Worm (Caenorhabditis elegans) whole organism, dauer: ENCODE data around the gene fbxc-23.

Source experiments
- unc-62 ChIP-seq: sonication (generic microtip); optimal IDR thresholded peaks from 2 replicates; lab custom pipeline; 2017; ENCODE audit warnings: missing biosample characterization, missing genetic modification reagents, missing genetic modification characterization

Gene fbxc-23

ce11 chrII:13609655-13610054, 13.3 kb upstream of the fbxc-23 start, which contains the start of gene gst-20:
Gene gst-20 (minus strand): TSS chrII:13609824.
- no peak for TF ChIP-seq unc-62 (GFP tag; lab: Kevin White, UChicago)

DNA sequence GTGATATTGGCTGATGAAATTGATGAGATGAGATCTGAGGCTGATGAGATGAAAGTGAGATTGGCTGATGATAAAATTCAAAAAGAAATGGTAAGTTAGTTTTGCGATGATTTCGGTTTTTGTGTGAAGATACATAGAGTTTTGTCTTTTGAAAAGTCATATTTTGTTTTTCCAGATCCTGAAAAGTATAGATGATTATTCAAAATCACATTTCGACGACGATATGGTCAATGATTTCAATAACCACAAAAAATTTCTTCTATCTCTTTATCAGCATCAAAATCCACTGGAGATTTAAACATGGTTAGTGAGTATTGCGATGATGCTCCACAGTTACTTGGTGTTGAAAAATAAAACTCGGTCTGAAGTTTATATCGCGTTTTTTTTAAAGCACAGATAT, 4.5 kb upstream of the fbxc-23 start, which contains the start of gene csp-1:
Gene csp-1 (plus strand): TSS at position 301 of the 400 bp plus-strand sequence.
- TF ChIP-seq unc-62 (GFP tag; lab: Kevin White, UChicago) = no peak

ce11 chrII:13595279-13595678, 1.1 kb downstream of the fbxc-23 start:
- no peak for TF ChIP-seq unc-62 (GFP tag; lab: Kevin White, UChicago)

DNA sequence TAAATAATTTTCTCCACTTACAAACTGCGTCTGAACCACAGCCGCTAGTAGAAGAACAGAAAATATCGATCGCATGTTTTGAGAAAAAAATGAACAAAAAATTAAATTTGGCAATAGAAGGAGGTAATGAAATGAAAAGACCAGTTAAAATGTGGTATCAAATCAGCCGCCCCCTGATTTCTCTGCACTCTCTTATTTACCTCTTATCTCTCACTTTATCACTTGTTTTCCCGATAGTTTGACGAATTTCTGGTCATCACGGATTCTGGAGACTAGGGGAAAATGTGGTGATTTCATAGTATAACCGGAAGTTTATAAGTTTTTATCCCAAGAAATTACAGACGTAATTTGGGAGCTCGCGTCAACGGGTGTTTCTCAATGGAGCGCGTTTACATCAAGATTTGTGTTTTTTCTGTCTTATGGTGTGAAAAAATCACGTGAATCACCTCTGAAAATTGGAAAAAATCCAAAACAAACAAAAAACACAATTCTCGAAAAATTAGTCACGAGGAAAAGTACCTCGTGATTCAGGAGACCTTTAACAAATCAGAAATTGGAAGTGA, 2.6 kb downstream of the fbxc-23 start, which contains the start of gene clec-146:
Gene clec-146 (minus strand): TSS at position 116 of the 563 bp plus-strand sequence.
- TF ChIP-seq unc-62 (GFP tag; lab: Kevin White, UChicago) = no peak

DNA sequence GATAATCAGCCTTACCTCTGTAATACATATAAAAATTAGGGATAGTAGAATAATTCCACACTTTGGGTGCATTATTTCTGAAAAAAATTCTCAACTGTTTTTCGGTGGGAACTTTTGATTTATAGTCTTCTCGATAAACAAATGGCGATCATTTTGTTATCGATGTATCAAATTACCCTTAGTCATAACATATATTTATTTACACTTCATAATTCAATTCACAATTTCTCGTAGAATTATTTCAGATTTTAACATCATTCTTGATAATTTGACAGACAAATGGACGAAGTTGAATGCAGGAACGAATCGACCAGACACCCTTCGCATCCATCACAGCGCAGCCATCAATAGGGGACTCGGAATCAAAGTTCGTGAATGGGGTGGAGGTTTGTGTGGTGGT, 5.9 kb downstream of the fbxc-23 start, which contains the start of gene clec-145:
Gene clec-145 (minus strand): TSS at position 101 of the 400 bp plus-strand sequence.
- TF ChIP-seq unc-62 (GFP tag; lab: Kevin White, UChicago) = no peak

DNA sequence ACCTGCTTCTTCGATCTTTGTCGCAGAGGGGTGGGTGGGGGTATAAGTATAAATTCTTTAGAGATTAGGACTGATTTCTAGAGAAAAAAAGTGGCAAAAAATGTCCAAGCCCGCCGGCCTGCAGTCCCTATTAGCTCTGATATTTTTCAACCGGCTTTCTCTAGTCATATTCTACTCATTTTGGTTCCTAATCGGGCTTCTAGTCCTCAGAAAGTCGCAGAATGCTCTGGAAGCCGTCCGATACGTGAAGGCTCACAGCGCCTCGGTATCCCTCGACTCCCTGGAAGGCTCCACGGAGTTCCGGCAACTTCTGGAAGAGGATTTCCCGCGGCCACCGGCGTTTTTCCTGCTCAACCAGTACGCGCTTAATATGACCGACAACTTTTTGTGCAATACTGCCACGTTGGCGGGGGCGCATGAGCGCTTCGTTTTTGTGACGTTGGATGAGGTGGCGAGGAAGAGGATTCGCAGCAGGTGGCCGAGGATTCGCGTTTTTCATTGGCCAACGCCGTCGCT, 10.6 kb downstream of the fbxc-23 start, which contains the start of gene Y48E1B.8:
Gene Y48E1B.8 (plus strand): TSS at position 51 of the 516 bp plus-strand sequence.
- TF ChIP-seq unc-62 (GFP tag; lab: Kevin White, UChicago) = no peak

DNA sequence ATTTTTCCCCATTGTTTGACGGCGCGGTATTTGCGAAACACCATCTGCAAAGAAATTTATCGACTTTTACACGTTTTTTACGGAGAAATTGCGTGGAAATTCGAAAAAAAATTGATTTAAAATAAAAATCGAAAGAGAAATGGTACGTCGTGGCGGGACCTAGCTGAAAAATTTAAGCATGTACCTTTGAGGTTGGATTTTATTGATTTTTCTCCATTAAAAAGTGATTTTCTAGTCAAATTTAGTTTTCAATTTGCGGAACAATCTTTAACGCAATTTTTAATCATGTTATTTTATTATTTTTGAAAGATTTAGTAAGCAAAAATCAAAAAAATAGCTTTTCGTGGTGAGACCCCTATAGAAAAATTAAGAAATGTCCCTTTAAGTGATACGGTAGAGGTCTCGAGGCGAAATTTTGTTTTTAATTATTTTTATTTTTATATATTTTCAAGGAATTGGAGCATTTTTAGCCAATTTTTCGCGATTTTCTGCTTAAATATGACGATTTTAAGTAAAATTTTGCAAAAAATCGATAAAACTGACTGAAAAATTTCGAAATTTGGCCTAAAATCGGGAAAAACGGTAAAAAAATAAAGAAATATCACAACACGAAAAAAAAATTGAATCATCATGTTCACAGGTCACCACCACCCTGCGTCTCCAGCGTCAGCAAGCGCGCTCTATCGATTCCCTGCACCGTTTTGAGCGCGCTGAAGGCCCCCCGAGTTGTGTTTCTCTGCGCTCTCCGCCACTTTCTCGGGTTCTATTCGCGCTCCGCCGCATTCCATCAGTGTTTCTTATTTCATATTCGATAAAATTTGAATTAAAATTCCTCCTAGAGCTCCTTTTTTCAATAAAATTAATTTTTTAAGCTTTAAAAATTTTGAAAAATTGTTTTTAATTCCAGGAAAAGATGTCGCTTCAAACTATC, 21.1 kb downstream of the fbxc-23 start, which contains the start of the genes mrpl-37 and lin-38:
Gene mrpl-37 (minus strand): TSS at position 51 of the 931 bp plus-strand sequence.
Gene lin-38 (plus strand): TSS at position 908 of the 931 bp plus-strand sequence.
- TF ChIP-seq unc-62 (GFP tag; lab: Kevin White, UChicago) = no peak

DNA sequence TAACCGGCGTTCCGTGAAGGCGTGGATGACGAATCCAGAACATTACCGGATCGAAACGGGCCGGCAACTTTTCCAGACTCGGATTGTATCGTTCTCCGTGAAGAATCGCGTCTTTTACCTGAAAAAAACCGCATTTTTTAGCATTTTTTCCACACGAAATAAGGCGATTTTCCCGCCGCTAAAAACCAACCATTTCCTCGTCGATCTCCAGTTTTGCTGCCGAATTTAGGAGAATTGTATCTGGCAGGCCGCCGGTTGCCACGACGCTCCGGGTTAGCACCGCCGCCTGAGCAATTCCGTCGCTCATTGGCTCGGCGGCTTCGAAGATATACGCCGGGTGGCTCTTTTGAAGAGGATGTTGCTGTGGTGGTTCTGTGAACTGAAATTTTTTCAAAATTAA, 22.0 kb downstream of the fbxc-23 start:
- no peak for TF ChIP-seq unc-62 (GFP tag; lab: Kevin White, UChicago)

DNA sequence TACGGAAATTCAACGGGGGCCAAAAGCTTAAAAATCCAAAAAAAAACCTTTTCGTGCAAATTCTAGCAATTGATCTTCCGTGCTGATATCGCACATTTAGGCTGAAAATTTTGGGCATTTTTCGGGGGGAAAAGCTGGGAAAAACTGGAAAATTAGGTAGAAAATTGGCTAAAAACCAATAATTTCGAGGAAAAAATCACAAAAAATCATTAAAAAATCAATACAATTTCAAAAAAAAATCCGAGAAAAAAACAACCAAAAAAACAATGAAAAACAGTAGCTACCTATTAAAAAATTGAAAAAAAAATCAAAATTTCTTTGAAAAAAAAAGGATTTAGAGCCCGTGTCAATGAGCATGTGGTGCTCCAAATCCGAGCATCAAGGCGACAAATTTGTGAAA, 28.5 kb downstream of the fbxc-23 start, which contains the start of gene Y48E1B.3:
Gene Y48E1B.3 (minus strand): TSS at position 101 of the 400 bp plus-strand sequence.
- no peak for TF ChIP-seq unc-62 (GFP tag; lab: Kevin White, UChicago)

- no peak for TF ChIP-seq unc-62 (GFP tag; lab: Kevin White, UChicago)
Observed at ce11 chrII:13560553-13560952, 35.8 kb downstream of the fbxc-23 start.

DNA sequence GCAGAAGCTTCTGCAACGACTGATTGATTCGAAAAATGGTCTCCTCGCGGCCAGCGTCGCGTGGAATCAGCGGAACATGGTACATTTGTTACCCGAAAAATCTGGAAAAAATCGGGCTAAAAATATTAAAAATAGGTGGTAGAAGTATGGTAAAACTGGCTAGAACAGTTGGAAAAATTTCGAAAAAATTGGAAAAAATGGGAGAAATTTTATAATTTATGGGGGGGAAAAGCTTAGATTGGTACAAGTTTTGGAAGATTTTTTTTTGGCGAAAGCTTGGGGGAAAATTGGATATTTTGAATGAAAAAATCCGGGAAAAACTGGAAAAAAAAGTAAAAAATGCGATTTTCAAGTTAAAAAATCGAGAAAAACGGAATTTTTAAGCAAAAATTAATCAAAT, 48.8 kb downstream of the fbxc-23 start, which contains the start of gene ddl-2:
Gene ddl-2 (minus strand): TSS at position 101 of the 400 bp plus-strand sequence.
- no peak for TF ChIP-seq unc-62 (GFP tag; lab: Kevin White, UChicago)
